Worm (Caenorhabditis elegans): Measurements from ENCODE around the gene F20A1.4.

F20A1.4 gene

ce11 chrV:7009461-7009860 lies 12.2 kb downstream of the F20A1.4 start, which contains the start of gene C33G8.2:
Gene C33G8.2, plus strand, starts transcription at chrV:7009761.
- TF ChIP-seq alr-1 (tag; optimal IDR thresholded peaks at IDR 0.05; ENCODE audit: borderline replicate concordance), result no peak
- TF ChIP-seq zag-1 (tag; optimal IDR thresholded peaks at IDR 0.05), result no peak
- TF ChIP-seq lin-14 (GFP tag; optimal IDR thresholded peaks at IDR 0.05), result no peak
- no peak for TF ChIP-seq nhr-19 (GFP tag; conservative IDR thresholded peaks at IDR 0.05)
- no peak for TF ChIP-seq efl-1 (optimal IDR thresholded peaks at IDR 0.05)
- TF ChIP-seq efl-1 (GFP tag; optimal IDR thresholded peaks at IDR 0.05 in 1 of 2), result peak in 1 of 2 experiments; percentile 31
- no peak for TF ChIP-seq blmp-1 (tag; optimal IDR thresholded peaks at IDR 0.05)
- TF ChIP-seq nhr-85 (tag), result no peak

DNA sequence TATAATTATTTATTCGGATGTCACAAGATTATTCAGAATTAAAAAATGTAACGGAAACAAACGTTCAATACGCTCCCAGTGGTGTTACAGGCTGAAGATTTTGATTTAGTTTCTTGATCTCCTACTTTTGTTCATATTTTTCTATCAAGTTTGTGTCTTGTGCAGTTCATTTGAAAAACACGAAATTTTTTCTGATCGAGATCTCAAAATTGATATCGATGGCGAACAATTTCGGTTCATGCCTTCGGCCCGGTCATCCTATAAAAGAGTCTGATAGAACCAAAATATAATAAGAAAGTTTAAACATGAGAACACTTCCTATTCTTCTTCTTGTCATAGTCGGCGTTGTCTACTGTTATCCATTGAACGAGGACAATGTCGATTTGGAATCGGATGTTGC lies 14.4 kb downstream of the F20A1.4 start, which contains the start of gene drd-10:
drd-10 (plus strand) TSS at position 301 of the 400 bp plus-strand sequence.
- TF ChIP-seq unc-98 (GFP tag; IDR thresholded peaks at IDR 0.05), result no peak
- TF ChIP-seq sptf-1 (tag; optimal IDR thresholded peaks at IDR 0.05), result no peak
- TF ChIP-seq hpl-2 (GFP tag; optimal IDR thresholded peaks at IDR 0.05), result no peak
- TF ChIP-seq nhr-19 (GFP tag; conservative IDR thresholded peaks at IDR 0.05), result no peak
- TF ChIP-seq nhr-77 (tag; optimal IDR thresholded peaks at IDR 0.05), result no peak
- no peak for TF ChIP-seq F16B12.6 (tag; optimal IDR thresholded peaks at IDR 0.05)
- no peak for TF ChIP-seq sup-37 (GFP tag; optimal IDR thresholded peaks at IDR 0.05)
- no peak for TF ChIP-seq C34B4.2 (tag; optimal IDR thresholded peaks at IDR 0.05)
- TF ChIP-seq lsy-2 (tag; optimal IDR thresholded peaks at IDR 0.05), result no peak
- TF ChIP-seq ztf-11 (tag; optimal IDR thresholded peaks at IDR 0.05), result no peak
- TF ChIP-seq unc-86 (tag; optimal IDR thresholded peaks at IDR 0.05), result no peak
- no peak for TF ChIP-seq rnt-1 (tag; optimal IDR thresholded peaks at IDR 0.05)

DNA sequence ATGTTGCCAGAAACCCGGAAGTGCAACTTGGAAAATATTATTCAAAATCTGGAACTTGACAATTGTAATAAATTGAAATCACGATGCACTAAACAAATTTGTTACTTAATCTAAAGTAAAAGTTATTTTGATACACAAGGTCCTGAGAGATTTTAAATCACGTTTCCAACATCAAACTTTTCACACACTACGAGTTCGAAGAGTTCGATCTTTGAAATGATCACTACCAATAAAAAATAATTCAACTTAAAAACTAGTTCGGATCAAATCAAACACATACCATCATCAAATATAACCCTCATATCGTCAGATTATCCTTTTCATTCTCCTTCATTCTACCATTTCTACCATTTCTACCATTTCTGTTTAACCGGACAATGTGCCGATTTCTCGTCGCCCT lies 15.7 kb downstream of the F20A1.4 start, which contains the start of gene spig-10:
spig-10 (plus strand) TSS at position 301 of the 400 bp plus-strand sequence.
- no peak for TF ChIP-seq isw-1 (GFP tag; IDR thresholded peaks at IDR 0.05)

ce11 chrV:7003850-7004249 lies 17.8 kb downstream of the F20A1.4 start, which contains the start of gene srab-4:
Gene srab-4, plus strand, starts transcription at chrV:7004150.
- no peak for TF ChIP-seq dsc-1 (tag; optimal IDR thresholded peaks at IDR 0.05)
- no peak for TF ChIP-seq ets-5 (GFP tag; IDR thresholded peaks at IDR 0.05)
- TF ChIP-seq mdl-1 (tag; optimal IDR thresholded peaks at IDR 0.05), result no peak
- no peak for TF ChIP-seq unc-86 (tag; optimal IDR thresholded peaks at IDR 0.05)
- TF ChIP-seq nhr-77 (tag; optimal IDR thresholded peaks at IDR 0.05), result no peak
- no peak for TF ChIP-seq C34B4.2 (tag; optimal IDR thresholded peaks at IDR 0.05)
- no peak for TF ChIP-seq unc-130 (tag; optimal IDR thresholded peaks at IDR 0.05)
- no peak for TF ChIP-seq blmp-1 (tag; optimal IDR thresholded peaks at IDR 0.05)

ce11 chrV:7000734-7001133 lies 20.9 kb downstream of the F20A1.4 start:
- TF ChIP-seq ceh-88 (GFP tag; IDR thresholded peaks at IDR 0.05) (no peak), elt-2 (tag; optimal IDR thresholded peaks at IDR 0.05) (peak; percentile 1), aha-1 (tag; optimal IDR thresholded peaks at IDR 0.05) (no peak), pag-3 (tag; optimal IDR thresholded peaks at IDR 0.05; ENCODE audit: borderline replicate concordance, insufficient read depth) (no peak), efl-1 (optimal IDR thresholded peaks at IDR 0.05) (no peak), efl-1 (GFP tag; optimal IDR thresholded peaks at IDR 0.05 in 1 of 2) (peak in 1 of 2 experiments; percentile 75), fkh-10 (GFP tag; optimal IDR thresholded peaks at IDR 0.05) (no peak)

DNA sequence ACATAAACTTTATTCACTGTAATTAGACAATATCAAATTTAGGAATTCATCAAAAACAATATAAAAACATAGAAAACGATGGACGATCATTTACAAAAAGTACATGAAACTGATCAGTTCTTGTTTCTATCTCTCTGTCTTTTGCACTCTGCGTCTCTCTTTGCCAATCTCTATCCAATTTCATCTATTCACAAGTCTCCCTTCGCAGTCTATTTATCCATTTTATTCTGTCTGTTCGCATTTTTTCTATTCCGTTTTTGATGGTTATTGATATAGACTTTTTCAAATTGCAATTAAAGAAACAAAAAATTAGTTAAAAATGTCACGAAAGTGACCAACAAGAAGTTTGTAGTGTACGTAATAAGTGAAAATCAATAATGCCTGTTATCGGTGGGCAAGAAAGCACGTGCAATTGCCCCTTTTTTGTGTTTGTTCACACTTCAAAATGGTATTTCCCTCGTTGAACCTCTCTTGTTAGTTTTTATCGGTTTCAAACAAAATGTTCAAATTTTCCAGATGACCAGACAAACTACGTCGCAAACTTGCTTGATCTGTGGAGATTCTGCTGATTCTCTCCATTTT lies 23.3 kb downstream of the F20A1.4 start, which contains the start of gene nhr-42:
nhr-42 (plus strand) TSS at position 517 of the 582 bp plus-strand sequence.
- no peak for TF ChIP-seq lin-15B (tag; optimal IDR thresholded peaks at IDR 0.05)
- TF ChIP-seq hlh-17 (GFP tag; optimal IDR thresholded peaks at IDR 0.05; ENCODE audit: borderline replicate concordance), result no peak
- no peak for TF ChIP-seq ceh-8 (GFP tag; optimal IDR thresholded peaks at IDR 0.05)
- TF ChIP-seq elt-3 (tag; optimal IDR thresholded peaks at IDR 0.05), result peak in 2 of 6 experiments; percentile 4 to 35
- TF ChIP-seq swsn-7 (tag; optimal IDR thresholded peaks at IDR 0.05), result peak; percentile 17
- no peak for TF ChIP-seq nhr-76 (tag; optimal IDR thresholded peaks at IDR 0.05)
- no peak for TF ChIP-seq mab-9 (GFP tag; IDR thresholded peaks at IDR 0.05)
- no peak for TF ChIP-seq C34B4.2 (tag; optimal IDR thresholded peaks at IDR 0.05)
- no peak for TF ChIP-seq ceh-88 (GFP tag; IDR thresholded peaks at IDR 0.05)
- TF ChIP-seq fkh-10 (GFP tag; optimal IDR thresholded peaks at IDR 0.05), result no peak
- no peak for TF ChIP-seq nhr-12 (tag; optimal IDR thresholded peaks at IDR 0.05)
- TF ChIP-seq lin-35 (GFP tag; optimal IDR thresholded peaks at IDR 0.05), result peak in 1 of 2 experiments; percentile 18
- no peak for TF ChIP-seq nhr-47 (tag; optimal IDR thresholded peaks at IDR 0.05)
- TF ChIP-seq C04F5.9 (tag; optimal IDR thresholded peaks at IDR 0.05), result no peak
- no peak for TF ChIP-seq nhr-11 (tag; optimal IDR thresholded peaks at IDR 0.05)
- TF ChIP-seq ceh-63 (GFP tag; optimal IDR thresholded peaks at IDR 0.05), result no peak
- TF ChIP-seq isw-1 (GFP tag; IDR thresholded peaks at IDR 0.05), result no peak

Measured in whole organism, L1 larva.